Worm (Caenorhabditis elegans) whole organism, L2 larva: ENCODE data around the gene nfx-1.

ENCODE experiments used
- F13H6.1 ChIP-seq: sonication (generic microtip); optimal IDR thresholded peaks from 2 replicates; lab custom pipeline; 2016; ENCODE audit warnings: missing genetic modification characterization, missing compliant biosample characterization
- R02D3.7 ChIP-seq: fragments of 150-350 bp; optimal IDR thresholded peaks from 2 replicates; lab custom pipeline; 2014; ENCODE audit warnings: missing biosample characterization, missing genetic modification characterization
- Y55F3AM.14 ChIP-seq: fragments of 200-800 bp; sonication (Bioruptor generic); optimal IDR thresholded peaks from 2 replicates; lab custom pipeline; 2018; ENCODE audit warnings: mild to moderate bottlenecking, missing genetic modification characterization, missing compliant biosample characterization
- ZK546.5 ChIP-seq: sonication (generic microtip); optimal IDR thresholded peaks from 2 replicates; lab custom pipeline; 2017; ENCODE audit warnings: missing biosample characterization, missing genetic modification characterization
- alr-1 ChIP-seq: fragments of 150-350 bp; optimal IDR thresholded peaks from 2 replicates; lab custom pipeline; 2014; ENCODE audit warnings: missing biosample characterization, missing genetic modification characterization
- aly-2 ChIP-seq: fragments of 150-350 bp; optimal IDR thresholded peaks from 2 replicates; lab custom pipeline; 2014; ENCODE audit warnings: missing biosample characterization, missing genetic modification characterization
- ama-1 ChIP-seq: fragments of 150-350 bp; optimal IDR thresholded peaks from 2 replicates; lab custom pipeline; 2018; ENCODE audit warnings: inconsistent platforms
- blmp-1 ChIP-seq: sonication (generic microtip); optimal IDR thresholded peaks from 2 replicates; lab custom pipeline; 2017; ENCODE audit warnings: missing genetic modification characterization, mild to moderate bottlenecking, missing compliant biosample characterization, antibody characterized with exemption, moderate library complexity; ENCODE audit not compliant: insufficient read depth
- ceh-16 ChIP-seq: fragments of 150-350 bp; optimal IDR thresholded peaks from 2 replicates; lab custom pipeline; 2014; ENCODE audit warnings: missing biosample characterization, missing genetic modification characterization
- ceh-82 ChIP-seq: fragments of 150-350 bp; optimal IDR thresholded peaks from 2 replicates; lab custom pipeline; 2014; ENCODE audit warnings: missing biosample characterization, missing genetic modification characterization
- crh-2 ChIP-seq: sonication (generic microtip); optimal IDR thresholded peaks from 2 replicates; lab custom pipeline; 2017; ENCODE audit warnings: missing biosample characterization, missing genetic modification characterization
- dmd-4 ChIP-seq: sonication (generic microtip); optimal IDR thresholded peaks from 2 replicates; lab custom pipeline; 2017; ENCODE audit warnings: missing biosample characterization, missing genetic modification characterization
- egl-27 ChIP-seq: sonication (generic microtip); optimal IDR thresholded peaks from 3 replicates; lab custom pipeline; 2017; ENCODE audit warnings: missing biosample characterization, missing genetic modification reagents, missing genetic modification characterization
- elt-1 ChIP-seq: fragments of 150-350 bp; optimal IDR thresholded peaks from 2 replicates; lab custom pipeline; 2014; ENCODE audit warnings: missing biosample characterization, missing genetic modification characterization
- elt-3 ChIP-seq: sonication (generic microtip); optimal IDR thresholded peaks from 2 replicates; lab custom pipeline; 2017; ENCODE audit warnings: missing biosample characterization, missing genetic modification characterization
- fos-1 ChIP-seq: fragments of 150-350 bp; optimal IDR thresholded peaks from 2 replicates; lab custom pipeline; 2014; ENCODE audit warnings: missing biosample characterization, missing genetic modification characterization
- gmeb-1 ChIP-seq: fragments of 150-350 bp; optimal IDR thresholded peaks from 2 replicates; lab custom pipeline; 2014; ENCODE audit warnings: missing biosample characterization, missing genetic modification characterization
- lin-11 ChIP-seq: fragments of 150-350 bp; sonication (generic microtip); optimal IDR thresholded peaks from 2 replicates; lab custom pipeline; 2014; ENCODE audit warnings: missing biosample characterization, missing genetic modification characterization, inconsistent platforms, mixed read lengths
- lin-39 ChIP-seq: fragments of 150-350 bp; optimal IDR thresholded peaks from 2 replicates; lab custom pipeline; 2014; ENCODE audit warnings: missing biosample characterization, missing genetic modification reagents, missing genetic modification characterization
- lsy-2 ChIP-seq, 2 experiments: fragments of 150-350 bp in 1 of 2; sonication (generic microtip) in 1 of 2; optimal IDR thresholded peaks; 2 replicates each; lab custom pipeline; 2014 to 2017; ENCODE audit warnings: missing biosample characterization in 2 of 2, missing genetic modification characterization in 2 of 2
- mab-5 ChIP-seq: fragments of 150-350 bp; optimal IDR thresholded peaks from 2 replicates; lab custom pipeline; 2014; ENCODE audit warnings: missing biosample characterization, missing genetic modification characterization
- mbf-1 ChIP-seq: sonication (generic microtip); optimal IDR thresholded peaks from 2 replicates; lab custom pipeline; 2017; ENCODE audit warnings: missing biosample characterization, missing genetic modification characterization
- mdl-1 ChIP-seq, 2 experiments: fragments of 150-350 bp in 1 of 2; sonication (generic microtip) in 1 of 2; optimal IDR thresholded peaks; 2 replicates each; lab custom pipeline; 2017; ENCODE audit warnings: missing biosample characterization in 2 of 2, missing genetic modification characterization in 2 of 2
- nhr-10 ChIP-seq: sonication (generic microtip); optimal IDR thresholded peaks from 2 replicates; lab custom pipeline; 2017; ENCODE audit warnings: missing biosample characterization, missing genetic modification characterization
- nhr-129 ChIP-seq: fragments of 150-350 bp; optimal IDR thresholded peaks from 2 replicates; lab custom pipeline; 2014; ENCODE audit warnings: missing biosample characterization, missing genetic modification characterization
- nhr-21 ChIP-seq: fragments of 150-350 bp; optimal IDR thresholded peaks from 2 replicates; lab custom pipeline; 2014; ENCODE audit warnings: missing biosample characterization, missing genetic modification characterization
- nhr-23 ChIP-seq: fragments of 150-350 bp; optimal IDR thresholded peaks from 2 replicates; lab custom pipeline; 2014; ENCODE audit warnings: missing biosample characterization, missing genetic modification reagents, missing genetic modification characterization
- nhr-25 ChIP-seq: fragments of 150-350 bp; sonication (generic microtip); optimal IDR thresholded peaks from 3 replicates; lab custom pipeline; 2014; ENCODE audit warnings: missing biosample characterization, missing genetic modification characterization
- nhr-6 ChIP-seq: fragments of 150-350 bp; optimal IDR thresholded peaks from 2 replicates; lab custom pipeline; 2014; ENCODE audit warnings: missing biosample characterization, missing genetic modification characterization
- sma-3 ChIP-seq: sonication (generic microtip); optimal IDR thresholded peaks from 2 replicates; lab custom pipeline; 2016; ENCODE audit warnings: missing genetic modification reagents, missing genetic modification characterization, missing compliant biosample characterization
- sma-9 ChIP-seq, 2 experiments: fragments of 150-350 bp in 1 of 2; sonication (generic microtip) in 1 of 2; optimal IDR thresholded peaks; 2 replicates each; lab custom pipeline; 2014 to 2016; ENCODE audit warnings: missing genetic modification characterization in 2 of 2, mild to moderate bottlenecking in 1 of 2, missing biosample characterization in 1 of 2, missing compliant biosample characterization in 1 of 2, missing genetic modification reagents in 1 of 2, moderate library complexity in 1 of 2
- snpc-4 ChIP-seq: fragments of 150-350 bp; optimal IDR thresholded peaks from 2 replicates; lab custom pipeline; 2014; ENCODE audit warnings: missing biosample characterization, missing genetic modification characterization
- unc-39 ChIP-seq: fragments of 150-350 bp; optimal IDR thresholded peaks from 2 replicates; lab custom pipeline; 2014; ENCODE audit warnings: missing biosample characterization, missing genetic modification characterization
- unc-55 ChIP-seq: fragments of 150-350 bp; sonication (generic microtip); optimal IDR thresholded peaks from 3 replicates; lab custom pipeline; 2014; ENCODE audit warnings: missing biosample characterization, missing genetic modification reagents, missing genetic modification characterization
- zag-1 ChIP-seq: fragments of 150-350 bp; optimal IDR thresholded peaks from 2 replicates; lab custom pipeline; 2014; ENCODE audit warnings: missing biosample characterization, missing genetic modification characterization
- ztf-1 ChIP-seq: fragments of 200-800 bp; sonication (Bioruptor generic); conservative IDR thresholded peaks from 2 replicates; pipeline ENCODE4 v1.3.6; 2022; ENCODE audit warnings: missing genetic modification characterization, missing compliant biosample characterization

nfx-1 gene

DNA sequence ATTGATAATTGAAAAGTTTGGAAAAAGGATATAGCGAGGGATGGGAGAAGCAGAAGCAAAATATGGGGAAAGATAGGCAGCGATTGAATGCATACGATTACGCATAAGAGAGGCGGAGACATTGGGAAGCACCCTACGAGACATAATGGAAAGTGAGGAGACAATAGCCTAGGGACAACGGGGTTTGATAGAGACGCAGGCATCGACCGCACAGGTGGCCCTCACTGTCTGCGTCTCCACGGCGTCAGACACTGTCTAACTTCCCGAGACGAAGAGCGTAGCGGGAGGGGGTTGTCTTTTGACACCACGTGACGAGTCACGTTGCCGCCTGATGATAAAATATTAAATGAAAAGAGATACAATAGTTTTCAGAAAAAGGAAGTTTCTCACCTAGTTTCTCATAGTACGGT is 45.8 kb downstream of the nfx-1 start (continued):
- TF ChIP-seq alr-1 (tag; lab: Kevin White, UChicago): no peak
- no peak for TF ChIP-seq dmd-4 (tag; lab: Kevin White, UChicago)
- TF ChIP-seq unc-39 (tag; lab: Kevin White, UChicago): no peak
- TF ChIP-seq nhr-6 (tag; lab: Kevin White, UChicago): peak; percentile 50
- no peak for TF ChIP-seq mbf-1 (tag; lab: Kevin White, UChicago)
- peak; percentile 94 for TF ChIP-seq F13H6.1
- TF ChIP-seq snpc-4 (tag; lab: Kevin White, UChicago): no peak
- no peak for TF ChIP-seq ztf-1 (GFP tag; lab: Robert Waterston, UW)
- peak; percentile 89 for TF ChIP-seq Y55F3AM.14
- TF ChIP-seq zag-1: peak; percentile 47
- no peak for TF ChIP-seq lin-39 (tag; lab: Kevin White, UChicago)
- no peak for TF ChIP-seq ama-1
- TF ChIP-seq mdl-1 (tag; optimal IDR thresholded peaks at IDR 0.05; lab: Kevin White, UChicago): peak; percentile 95 to 97
- no peak for TF ChIP-seq elt-3 (tag; lab: Kevin White, UChicago)
- TF ChIP-seq lin-11: peak; percentile 71
- peak; percentile 55 for TF ChIP-seq ceh-82 (tag; lab: Kevin White, UChicago)
- TF ChIP-seq R02D3.7: no peak
- peak; percentile 44 for TF ChIP-seq nhr-129
- peak; percentile 58 for TF ChIP-seq fos-1

- TF ChIP-seq ama-1 (peak; percentile 44), nhr-129 (no peak)
Observed at ce11 chrIII:6421473-6421872, 46.3 kb downstream of the nfx-1 start.

ce11 chrIII:6421973-6422511 is 46.9 kb downstream of the nfx-1 start:
- TF ChIP-seq elt-1 (tag; lab: Kevin White, UChicago) (no peak), fos-1 (peak; percentile 68), F13H6.1 (peak; percentile 14), sma-3 (GFP tag; lab: Kevin White, UChicago) (peak; percentile 41), nhr-25 (tag; lab: Kevin White, UChicago) (peak; percentile 66), nhr-129 (peak; percentile 40), crh-2 (tag; lab: Kevin White, UChicago) (peak; percentile 72), nhr-23 (tag; lab: Kevin White, UChicago) (no peak), blmp-1 (tag; lab: Kevin White, UChicago) (peak; percentile 62), nhr-21 (tag; lab: Kevin White, UChicago) (no peak), alr-1 (tag; lab: Kevin White, UChicago) (no peak), mab-5 (tag; lab: Kevin White, UChicago) (no peak), nhr-10 (no peak), lin-39 (tag; lab: Kevin White, UChicago) (no peak), mdl-1 (tag; optimal IDR thresholded peaks at IDR 0.05; lab: Kevin White, UChicago) (peak in 1 of 2 experiments; percentile 53), aly-2 (tag; lab: Kevin White, UChicago) (no peak), ZK546.5 (tag; lab: Kevin White, UChicago) (no peak), sma-9 (GFP tag; optimal IDR thresholded peaks at IDR 0.05; lab: Kevin White, UChicago) (peak; percentile 75), sma-9 (tag; optimal IDR thresholded peaks at IDR 0.05; lab: Kevin White, UChicago) (no peak), zag-1 (no peak), lsy-2 (tag; optimal IDR thresholded peaks at IDR 0.05; lab: Kevin White, UChicago) (no peak), gmeb-1 (tag; lab: Kevin White, UChicago) (peak; percentile 7), ceh-16 (tag; lab: Kevin White, UChicago) (no peak), unc-55 (GFP tag; lab: Kevin White, UChicago) (no peak)

- TF ChIP-seq nhr-25 (tag; lab: Kevin White, UChicago): peak; percentile 62
- peak; percentile 51 for TF ChIP-seq fos-1
- TF ChIP-seq egl-27 (tag; lab: Kevin White, UChicago): no peak
- peak; percentile 68 for TF ChIP-seq sma-9 (GFP tag; optimal IDR thresholded peaks at IDR 0.05; lab: Kevin White, UChicago)
- no peak for TF ChIP-seq sma-9 (tag; optimal IDR thresholded peaks at IDR 0.05; lab: Kevin White, UChicago)
- TF ChIP-seq crh-2 (tag; lab: Kevin White, UChicago): peak; percentile 65
- TF ChIP-seq, all 48 proteins: peak for 4
Observed at ce11 chrIII:6422721-6423120, 47.5 kb downstream of the nfx-1 start.
